Worm (Caenorhabditis elegans) whole organism, L1 larva: ENCODE data around the gene mtl-1.

Experiments
- F16B12.6 ChIP-seq: fragments of 150-350 bp; optimal IDR thresholded peaks from 2 replicates; lab custom pipeline; 2014; ENCODE audit warnings: missing biosample characterization, missing genetic modification characterization
- aha-1 ChIP-seq: fragments of 150-350 bp; optimal IDR thresholded peaks from 2 replicates; lab custom pipeline; 2014; ENCODE audit warnings: missing biosample characterization, missing genetic modification characterization
- ama-1 ChIP-seq: fragments of 150-350 bp; optimal IDR thresholded peaks from 2 replicates; lab custom pipeline; 2014
- blmp-1 ChIP-seq: fragments of 150-350 bp; optimal IDR thresholded peaks from 2 replicates; lab custom pipeline; 2014; ENCODE audit warnings: missing biosample characterization, missing genetic modification characterization
- ceh-82 ChIP-seq, 3 experiments: fragments of 150-350 bp in 1 of 3; sonication (generic microtip) in 2 of 3; optimal IDR thresholded peaks; 2 replicates each; lab custom pipeline; 2014 to 2017; ENCODE audit warnings: missing biosample characterization in 3 of 3, missing genetic modification characterization in 3 of 3
- ceh-88 ChIP-seq: fragments of 200-800 bp; sonication (Bioruptor generic); IDR thresholded peaks from 2 replicates; pipeline ENCODE4 v1.3.6; 2022; ENCODE audit warnings: missing genetic modification characterization, missing compliant biosample characterization
- efl-1 ChIP-seq, 4 experiments: fragments of 150-350 bp; optimal IDR thresholded peaks in 3 of 4; peaks in 1 of 4; 1 replicate in 1 of 4; 2 replicates in 3 of 4; lab custom pipeline; 2014; ENCODE audit warnings: missing biosample characterization in 2 of 4, missing genetic modification characterization in 2 of 4, missing genetic modification reagents in 2 of 4
- egl-13 ChIP-seq: sonication (generic microtip); optimal IDR thresholded peaks from 2 replicates; lab custom pipeline; 2016; ENCODE audit warnings: missing genotype, missing genetic modification reagents, missing genetic modification characterization, missing compliant biosample characterization
- egl-27 ChIP-seq, 2 experiments: fragments of 150-350 bp in 1 of 2; sonication (generic microtip); optimal IDR thresholded peaks; 3 replicates each; lab custom pipeline; 2017 to 2018; ENCODE audit warnings: missing biosample characterization in 2 of 2, missing genetic modification characterization in 2 of 2, missing genetic modification reagents in 2 of 2
- elt-2 ChIP-seq: sonication (generic microtip); optimal IDR thresholded peaks from 2 replicates; lab custom pipeline; 2016; ENCODE audit warnings: missing genetic modification characterization, mild to moderate bottlenecking, inconsistent platforms, missing compliant biosample characterization, missing genetic modification reagents
- elt-3 ChIP-seq, 6 experiments: fragments of 150-350 bp in 1 of 6; sonication (generic microtip); optimal IDR thresholded peaks; 2 replicates each; lab custom pipeline; 2017 to 2018; ENCODE audit warnings: missing biosample characterization in 6 of 6, missing genetic modification characterization in 6 of 6, inconsistent platforms in 1 of 6
- hlh-17 ChIP-seq: fragments of 200-800 bp; sonication (Bioruptor generic); optimal IDR thresholded peaks from 2 replicates; lab custom pipeline; 2018; ENCODE audit warnings: missing genetic modification characterization, mild to moderate bottlenecking, missing compliant biosample characterization, moderate library complexity, borderline replicate concordance
- lin-14 ChIP-seq: fragments of 200-800 bp; sonication (Bioruptor generic); optimal IDR thresholded peaks from 2 replicates; lab custom pipeline; 2018; ENCODE audit warnings: mild to moderate bottlenecking, missing genetic modification characterization, moderate library complexity, missing compliant biosample characterization
- lin-15B ChIP-seq: fragments of 150-350 bp; sonication (generic microtip); optimal IDR thresholded peaks from 3 replicates; lab custom pipeline; 2014; ENCODE audit warnings: missing biosample characterization, missing genetic modification characterization
- mab-9 ChIP-seq: fragments of 200-800 bp; sonication (Bioruptor generic); IDR thresholded peaks from 2 replicates; pipeline ENCODE4 v1.3.6; 2022; ENCODE audit warnings: missing genetic modification reagents, missing genetic modification characterization, missing compliant biosample characterization
- mef-2 ChIP-seq: fragments of 150-350 bp; optimal IDR thresholded peaks from 2 replicates; lab custom pipeline; 2014; ENCODE audit warnings: missing biosample characterization, missing genetic modification characterization
- mep-1 ChIP-seq: fragments of 150-350 bp; optimal IDR thresholded peaks from 2 replicates; lab custom pipeline; 2014; ENCODE audit warnings: missing biosample characterization, missing genetic modification characterization
- nhr-12 ChIP-seq: sonication (generic microtip); optimal IDR thresholded peaks from 2 replicates; lab custom pipeline; 2017; ENCODE audit warnings: missing biosample characterization, missing genetic modification characterization
- nhr-19 ChIP-seq: fragments of 200-800 bp; sonication (Bioruptor generic); conservative IDR thresholded peaks from 2 replicates; pipeline ENCODE4 v1.3.6; 2022; ENCODE audit warnings: missing genetic modification characterization, missing compliant biosample characterization
- nhr-237 ChIP-seq: fragments of 150-350 bp; optimal IDR thresholded peaks from 2 replicates; lab custom pipeline; 2014; ENCODE audit warnings: missing biosample characterization, missing genetic modification characterization
- nhr-47 ChIP-seq: sonication (generic microtip); optimal IDR thresholded peaks from 2 replicates; lab custom pipeline; 2016; ENCODE audit warnings: mild to moderate bottlenecking, missing genetic modification characterization, moderate library complexity, missing compliant biosample characterization
- nhr-77 ChIP-seq: fragments of 150-350 bp; optimal IDR thresholded peaks from 2 replicates; lab custom pipeline; 2014; ENCODE audit warnings: missing biosample characterization, missing genetic modification characterization
- nhr-84 ChIP-seq: sonication (generic microtip); optimal IDR thresholded peaks from 2 replicates; lab custom pipeline; 2017; ENCODE audit warnings: missing biosample characterization, missing genetic modification characterization
- nhr-85 ChIP-seq: sonication (generic microtip); peaks from one replicate; lab custom pipeline; 2016; ENCODE audit warnings: missing genetic modification characterization, inconsistent platforms, missing compliant biosample characterization
- pag-3 ChIP-seq: sonication (generic microtip); optimal IDR thresholded peaks from 2 replicates; lab custom pipeline; 2017; ENCODE audit warnings: missing genetic modification characterization, mild to moderate bottlenecking, missing compliant biosample characterization, antibody characterized with exemption, borderline replicate concordance; ENCODE audit not compliant: insufficient read depth
- pqm-1 ChIP-seq: sonication (generic microtip); optimal IDR thresholded peaks from 3 replicates; lab custom pipeline; 2017; ENCODE audit warnings: missing biosample characterization, missing genetic modification characterization
- skn-1 ChIP-seq: fragments of 150-350 bp; optimal IDR thresholded peaks from 2 replicates; lab custom pipeline; 2014; ENCODE audit warnings: missing biosample characterization, missing genetic modification characterization
- sptf-1 ChIP-seq: fragments of 150-350 bp; optimal IDR thresholded peaks from 2 replicates; lab custom pipeline; 2014; ENCODE audit warnings: missing biosample characterization, missing genetic modification characterization
- tbx-2 ChIP-seq: sonication (generic microtip); optimal IDR thresholded peaks from 2 replicates; lab custom pipeline; 2016; ENCODE audit warnings: missing genetic modification characterization, missing compliant biosample characterization
- unc-62 ChIP-seq: fragments of 150-350 bp; optimal IDR thresholded peaks from 2 replicates; lab custom pipeline; 2014; ENCODE audit warnings: missing biosample characterization, missing genetic modification reagents, missing genetic modification characterization
- vab-15 ChIP-seq: sonication (generic microtip); optimal IDR thresholded peaks from 2 replicates; lab custom pipeline; 2017; ENCODE audit warnings: missing genotype, mild to moderate bottlenecking, missing genetic modification characterization, missing compliant biosample characterization
- xbp-1 ChIP-seq: sonication (generic microtip); optimal IDR thresholded peaks from 2 replicates; lab custom pipeline; 2016; ENCODE audit warnings: missing genetic modification characterization, missing compliant biosample characterization
- zag-1 ChIP-seq: fragments of 150-350 bp; optimal IDR thresholded peaks from 2 replicates; lab custom pipeline; 2014; ENCODE audit warnings: missing biosample characterization, missing genetic modification characterization

The mtl-1 gene

DNA sequence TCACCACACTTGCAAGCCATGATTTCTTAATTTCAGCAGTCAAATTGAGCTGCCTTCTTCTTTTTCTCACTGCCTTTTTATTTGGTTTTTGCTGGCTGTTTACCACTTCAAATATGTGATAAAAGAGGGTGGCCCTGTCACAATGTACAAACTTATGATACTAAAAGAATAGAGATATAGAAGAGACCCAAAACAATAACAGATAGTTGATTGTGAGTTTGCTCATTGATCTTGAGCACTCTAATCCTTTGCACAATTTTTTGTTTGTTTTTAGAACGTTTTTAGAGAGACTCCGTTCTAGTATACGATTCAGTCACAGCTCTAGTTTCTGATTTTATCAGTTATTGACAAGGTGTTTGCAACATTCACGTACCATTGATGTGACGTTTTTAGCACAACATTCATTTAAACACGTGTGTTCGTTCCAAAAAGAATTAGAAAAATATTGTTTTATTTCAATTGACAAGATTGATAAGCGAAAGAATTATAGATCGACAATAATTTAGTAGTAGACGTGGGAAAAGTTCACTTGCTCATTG lies at the start of gene mtl-1:
Gene mtl-1 (minus strand): TSS at position 51 of the 539 bp plus-strand sequence.
- TF ChIP-seq egl-27 (tag; optimal IDR thresholded peaks at IDR 0.05; lab: Kevin White, UChicago) (no peak), elt-2 (tag; lab: Kevin White, UChicago) (peak; percentile 53), hlh-17 (GFP tag; lab: Kevin White, UChicago) (no peak), efl-1 (optimal IDR thresholded peaks at IDR 0.05; lab: Kevin White, UChicago) (no peak), efl-1 (GFP tag; optimal IDR thresholded peaks at IDR 0.05 in 1 of 2; lab: Kevin White, UChicago) (peak in 1 of 2 experiments; percentile 39), nhr-12 (tag; lab: Kevin White, UChicago) (no peak)
- TF ChIP-seq, all 84 proteins: peak for 2

DNA sequence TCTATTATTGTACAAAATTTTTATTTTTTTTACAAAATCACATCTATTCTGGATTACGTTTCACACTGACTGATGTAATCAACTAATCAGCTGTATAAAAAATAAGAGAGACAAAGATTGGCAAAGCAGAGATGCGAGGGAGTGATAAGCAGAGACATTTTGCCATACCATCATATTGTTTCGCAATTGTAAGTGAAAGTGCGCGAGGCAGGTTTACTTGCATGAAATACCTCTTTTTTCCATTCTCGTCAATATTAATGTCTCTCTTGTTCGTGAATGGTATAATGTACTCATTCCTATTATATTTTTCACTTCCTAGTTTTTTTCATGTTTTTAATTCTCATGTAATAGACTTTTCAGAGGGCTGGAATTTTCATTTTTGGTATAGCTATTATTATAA lies 45.2 kb upstream of the mtl-1 start:
- TF ChIP-seq nhr-19 (no peak), blmp-1 (tag; lab: Kevin White, UChicago) (peak; percentile 92), pag-3 (tag; lab: Kevin White, UChicago) (peak; percentile 35), nhr-85 (peak; percentile 71), lin-14 (GFP tag; lab: Kevin White, UChicago) (peak; percentile 42), elt-3 (tag; optimal IDR thresholded peaks at IDR 0.05; lab: Kevin White, UChicago) (peak in 1 of 6 experiments; percentile 81)
- TF ChIP-seq, all 84 proteins: peak for 5

DNA sequence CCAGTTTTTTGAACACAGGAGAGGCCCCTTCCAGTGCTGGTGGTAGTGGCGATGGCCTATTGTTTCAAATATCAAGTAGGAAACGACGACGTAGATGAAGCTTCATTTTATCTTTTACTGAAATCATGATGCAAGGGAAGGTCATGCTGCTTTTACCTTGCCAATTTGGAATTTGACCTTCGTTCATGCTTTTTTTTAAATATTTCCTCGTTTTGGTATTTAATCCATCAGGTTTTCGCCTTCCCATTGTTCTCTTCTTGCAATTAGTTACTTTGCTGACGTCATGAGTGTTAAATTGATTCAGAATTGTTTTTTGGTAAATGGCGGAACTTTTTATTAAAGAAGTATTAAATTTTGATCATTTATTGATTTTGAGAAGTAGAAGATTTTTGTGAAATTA lies 44.4 kb upstream of the mtl-1 start:
- TF ChIP-seq egl-13 (no peak), nhr-85 (peak; percentile 63), mab-9 (GFP tag; lab: Robert Waterston, UW) (no peak), vab-15 (no peak), pqm-1 (tag; lab: Kevin White, UChicago) (no peak)

DNA sequence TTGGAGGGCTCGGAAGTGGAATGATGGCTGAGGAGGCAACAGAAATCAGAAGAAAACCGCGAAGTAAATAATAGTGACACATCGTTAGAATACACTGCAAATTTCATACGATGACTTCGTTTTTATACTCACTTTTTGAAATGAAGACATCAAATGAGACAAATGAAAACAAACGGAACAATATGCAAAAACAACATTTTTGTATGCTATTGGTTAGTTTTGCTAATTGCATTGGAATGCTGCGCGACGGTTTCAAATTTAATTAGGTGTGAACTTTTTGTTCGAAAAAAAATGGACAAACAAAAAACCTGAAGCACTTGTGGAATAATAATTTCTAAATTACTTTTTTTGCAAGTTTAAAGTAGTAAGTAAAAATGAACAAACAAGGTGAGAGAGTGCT lies 41.3 kb upstream of the mtl-1 start, which contains the start of gene grl-8:
Gene grl-8 (minus strand): TSS at position 101 of the 400 bp plus-strand sequence.
- TF ChIP-seq F16B12.6 (tag; lab: Kevin White, UChicago): no peak
- TF ChIP-seq skn-1 (tag; lab: Kevin White, UChicago): no peak
- TF ChIP-seq unc-62 (GFP tag; lab: Kevin White, UChicago): no peak
- no peak for TF ChIP-seq elt-2 (tag; lab: Kevin White, UChicago)
- no peak for TF ChIP-seq lin-15B (tag; lab: Kevin White, UChicago)
- no peak for TF ChIP-seq efl-1 (optimal IDR thresholded peaks at IDR 0.05; lab: Kevin White, UChicago)
- TF ChIP-seq efl-1 (GFP tag; optimal IDR thresholded peaks at IDR 0.05 in 1 of 2; lab: Kevin White, UChicago): no peak
- TF ChIP-seq nhr-84 (tag; lab: Kevin White, UChicago): no peak
- TF ChIP-seq ama-1 (lab: Kevin White, UChicago): no peak
- TF ChIP-seq nhr-47: no peak
- no peak for TF ChIP-seq aha-1
- no peak for TF ChIP-seq ceh-88 (GFP tag; lab: Robert Waterston, UW)
- no peak for TF ChIP-seq nhr-237 (tag; lab: Kevin White, UChicago)
- no peak for TF ChIP-seq blmp-1 (tag; lab: Kevin White, UChicago)
- no peak for TF ChIP-seq zag-1 (tag; lab: Kevin White, UChicago)
- TF ChIP-seq mef-2: no peak
- TF ChIP-seq ceh-82 (tag; optimal IDR thresholded peaks at IDR 0.05; lab: Kevin White, UChicago): no peak
- no peak for TF ChIP-seq nhr-19
- no peak for TF ChIP-seq tbx-2

DNA sequence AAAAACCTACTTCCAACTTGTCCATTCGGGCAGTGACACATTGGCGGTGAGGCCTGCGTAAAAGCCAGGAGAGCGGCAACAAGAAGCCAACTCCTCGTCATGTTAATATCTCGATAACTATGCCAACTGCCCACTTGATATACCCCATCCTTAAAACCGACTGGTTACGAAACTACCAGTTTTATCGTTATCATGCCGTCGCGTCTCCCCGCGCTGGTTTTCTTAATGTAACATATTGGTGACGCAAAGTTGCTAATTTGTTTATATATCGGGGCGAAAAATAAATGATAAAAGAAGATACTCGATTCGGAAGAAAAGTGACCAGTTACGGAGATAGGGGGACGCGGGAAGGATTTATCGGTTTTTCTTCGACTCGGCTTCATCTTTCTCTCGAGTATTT lies 39.9 kb upstream of the mtl-1 start, which contains the start of gene grl-9:
Gene grl-9 (minus strand): TSS at position 101 of the 400 bp plus-strand sequence.
- TF ChIP-seq efl-1 (optimal IDR thresholded peaks at IDR 0.05; lab: Kevin White, UChicago) (no peak), efl-1 (GFP tag; optimal IDR thresholded peaks at IDR 0.05 in 1 of 2; lab: Kevin White, UChicago) (peak in 1 of 2 experiments; percentile 53), nhr-77 (tag; lab: Kevin White, UChicago) (no peak), mep-1 (tag; lab: Kevin White, UChicago) (no peak), sptf-1 (no peak), elt-3 (tag; optimal IDR thresholded peaks at IDR 0.05; lab: Kevin White, UChicago) (peak in 1 of 6 experiments; percentile 3), lin-14 (GFP tag; lab: Kevin White, UChicago) (no peak), xbp-1 (no peak), aha-1 (no peak), blmp-1 (tag; lab: Kevin White, UChicago) (peak; percentile 24)
